Fruit fly (Drosophila melanogaster) whole organism: ENCODE measurements around the gene CG11562.

Experiments used
- Dll ChIP-seq: fragments of >200 bp; optimal IDR thresholded peaks from 2 replicates; lab custom pipeline; 2017
- psq ChIP-seq: fragments of >200 bp; optimal IDR thresholded peaks from 2 replicates; lab custom pipeline; 2017

- TF ChIP-seq psq (lab: Kevin White, UChicago) = no peak
- TF ChIP-seq Dll (lab: Kevin White, UChicago) = no peak
These were observed 40.0 kb upstream of the CG11562 start, which contains the start of gene Rpp30 for dm6 chr2L:252174-252573.
